Worm (Caenorhabditis elegans) whole organism, L4/young adult: ENCODE data around the gene vhp-1.
A peak's percentile ranks its signal among the peaks of the same experiment; 100 is the strongest.

Experiments
- W03F9.2 ChIP-seq: fragments of 150-350 bp; optimal IDR thresholded peaks from 2 replicates; lab custom pipeline; 2014; ENCODE audit warnings: missing biosample characterization, missing genetic modification characterization
- dao-5 ChIP-seq: sonication (generic microtip); optimal IDR thresholded peaks from 2 replicates; lab custom pipeline; 2016; ENCODE audit warnings: missing genotype, missing genetic modification characterization, moderate library complexity, missing compliant biosample characterization
- him-1 ChIP-seq: sonication (generic microtip); optimal IDR thresholded peaks from 2 replicates; lab custom pipeline; 2016; ENCODE audit warnings: missing genotype, missing genetic modification reagents, missing genetic modification characterization, missing compliant biosample characterization

Gene vhp-1

ce11 chrII:5322732-5323326 is at the start of gene vhp-1:
vhp-1 (plus strand) TSS chrII:5323276.
- no peak for TF ChIP-seq dao-5 (tag; lab: Kevin White, UChicago)
- no peak for TF ChIP-seq him-1 (tag; lab: Kevin White, UChicago)
- TF ChIP-seq W03F9.2 = no peak

ce11 chrII:5276736-5277135 is 46.3 kb upstream of the vhp-1 start:
- TF ChIP-seq dao-5 (tag; lab: Kevin White, UChicago) (no peak), W03F9.2 (no peak), him-1 (tag; lab: Kevin White, UChicago) (peak; percentile 50)

- TF ChIP-seq him-1 (tag; lab: Kevin White, UChicago) (no peak), W03F9.2 (no peak), dao-5 (tag; lab: Kevin White, UChicago) (no peak)
These were observed 45.3 kb upstream of the vhp-1 start for ce11 chrII:5277780-5278179.

- TF ChIP-seq W03F9.2 (no peak), him-1 (tag; lab: Kevin White, UChicago) (no peak), dao-5 (tag; lab: Kevin White, UChicago) (no peak)
These were observed 41.9 kb upstream of the vhp-1 start for ce11 chrII:5281137-5281536.

- TF ChIP-seq dao-5 (tag; lab: Kevin White, UChicago) (no peak), him-1 (tag; lab: Kevin White, UChicago) (no peak), W03F9.2 (no peak)
These were observed 40.9 kb upstream of the vhp-1 start, which contains the start of gene pmt-1 for ce11 chrII:5282192-5282591. pmt-1 (minus strand) TSS chrII:5282523.

ce11 chrII:5282740-5283281 is 40.3 kb upstream of the vhp-1 start:
- TF ChIP-seq W03F9.2 (no peak), dao-5 (tag; lab: Kevin White, UChicago) (no peak), him-1 (tag; lab: Kevin White, UChicago) (no peak)

- TF ChIP-seq him-1 (tag; lab: Kevin White, UChicago) = no peak
- no peak for TF ChIP-seq W03F9.2
- no peak for TF ChIP-seq dao-5 (tag; lab: Kevin White, UChicago)
These were observed 38.0 kb upstream of the vhp-1 start, which contains the start of gene gur-5 for ce11 chrII:5285029-5285428. gur-5 (plus strand) TSS chrII:5285329.

- TF ChIP-seq dao-5 (tag; lab: Kevin White, UChicago) = no peak
- no peak for TF ChIP-seq W03F9.2
- TF ChIP-seq him-1 (tag; lab: Kevin White, UChicago) = no peak
These were observed 33.9 kb upstream of the vhp-1 start, which contains the start of gene ZK622.5 for ce11 chrII:5289142-5289541. ZK622.5 (plus strand) TSS chrII:5289442.

ce11 chrII:5291051-5291450 is 32.0 kb upstream of the vhp-1 start:
- TF ChIP-seq W03F9.2 (no peak), him-1 (tag; lab: Kevin White, UChicago) (no peak), dao-5 (tag; lab: Kevin White, UChicago) (no peak)

ce11 chrII:5292226-5292752 is 30.8 kb upstream of the vhp-1 start, which contains the start of gene ZK622.4:
ZK622.4 (plus strand) TSS chrII:5292702.
- peak; percentile 38 for TF ChIP-seq dao-5 (tag; lab: Kevin White, UChicago)
- TF ChIP-seq W03F9.2 = no peak
- peak; percentile 78 for TF ChIP-seq him-1 (tag; lab: Kevin White, UChicago)

- peak; percentile 24 for TF ChIP-seq dao-5 (tag; lab: Kevin White, UChicago)
- TF ChIP-seq him-1 (tag; lab: Kevin White, UChicago) = no peak
These were observed 29.7 kb upstream of the vhp-1 start, which contains the start of gene ZK622.1 for ce11 chrII:5293287-5293850. ZK622.1 (plus strand) TSS chrII:5293800.

ce11 chrII:5297718-5298117 is 25.4 kb upstream of the vhp-1 start:
- no peak for TF ChIP-seq W03F9.2
- TF ChIP-seq him-1 (tag; lab: Kevin White, UChicago) = no peak
- no peak for TF ChIP-seq dao-5 (tag; lab: Kevin White, UChicago)

ce11 chrII:5301810-5302209 is 21.3 kb upstream of the vhp-1 start:
- TF ChIP-seq him-1 (tag; lab: Kevin White, UChicago) (no peak), W03F9.2 (no peak), dao-5 (tag; lab: Kevin White, UChicago) (no peak)

- TF ChIP-seq W03F9.2 = no peak
- TF ChIP-seq him-1 (tag; lab: Kevin White, UChicago) = no peak
- TF ChIP-seq dao-5 (tag; lab: Kevin White, UChicago) = no peak
These were observed 18.0 kb upstream of the vhp-1 start for ce11 chrII:5305121-5305520.
